Worm (Caenorhabditis elegans) whole organism, early embryonic: Measurements from ENCODE around the gene figl-1.

Experiments used
- B0310.2 ChIP-seq: sonication (generic microtip); optimal IDR thresholded peaks from 2 replicates; lab custom pipeline; 2016; ENCODE audit warnings: mild to moderate bottlenecking, missing genetic modification characterization, missing compliant biosample characterization
- aly-1 ChIP-seq: sonication (generic microtip); optimal IDR thresholded peaks from 2 replicates; lab custom pipeline; 2016; ENCODE audit warnings: missing genetic modification characterization, missing compliant biosample characterization
- ama-1 ChIP-seq: fragments of 150-350 bp; optimal IDR thresholded peaks from 2 replicates; lab custom pipeline; 2014
- ceh-13 ChIP-seq: fragments of 200-800 bp; sonication (Bioruptor generic); optimal IDR thresholded peaks from 2 replicates; lab custom pipeline; 2018; ENCODE audit warnings: mild to moderate bottlenecking, missing genetic modification characterization, missing compliant biosample characterization
- ceh-36 ChIP-seq: sonication (generic microtip); optimal IDR thresholded peaks from 2 replicates; lab custom pipeline; 2016; ENCODE audit warnings: missing genetic modification characterization, inconsistent platforms, missing compliant biosample characterization
- ets-7 ChIP-seq: sonication (generic microtip); optimal IDR thresholded peaks from 2 replicates; lab custom pipeline; 2016; ENCODE audit warnings: missing genotype, missing genetic modification characterization, missing compliant biosample characterization
- flt-1 ChIP-seq: fragments of 200-800 bp; sonication (Bioruptor generic); IDR thresholded peaks from 2 replicates; pipeline ENCODE4 v1.3.6; 2022; ENCODE audit warnings: missing genetic modification characterization, missing compliant biosample characterization
- hmbx-1 ChIP-seq: sonication (generic microtip); optimal IDR thresholded peaks from 2 replicates; lab custom pipeline; 2016; ENCODE audit warnings: mild to moderate bottlenecking, missing genetic modification characterization, missing compliant biosample characterization
- hmg-4 ChIP-seq: fragments of 200-800 bp; sonication (Bioruptor generic); optimal IDR thresholded peaks from 2 replicates; lab custom pipeline; 2018; ENCODE audit warnings: mild to moderate bottlenecking, missing genetic modification characterization, missing compliant biosample characterization
- hnd-1 ChIP-seq: sonication (generic microtip); optimal IDR thresholded peaks from 2 replicates; lab custom pipeline; 2016; ENCODE audit warnings: missing genetic modification characterization, missing compliant biosample characterization
- pes-1 ChIP-seq: fragments of 200-800 bp; sonication (Bioruptor generic); IDR thresholded peaks from 2 replicates; pipeline ENCODE4 v1.3.6; 2022; ENCODE audit warnings: missing genetic modification reagents, missing genetic modification characterization, missing compliant biosample characterization
- scrt-1 ChIP-seq: fragments of 200-800 bp; sonication (Bioruptor generic); IDR thresholded peaks from 2 replicates; pipeline ENCODE4 v1.3.6; 2022; ENCODE audit warnings: missing genetic modification characterization, missing compliant biosample characterization
- tbx-37 ChIP-seq: fragments of 200-800 bp; sonication (Bioruptor generic); conservative IDR thresholded peaks from 2 replicates; pipeline ENCODE4 v1.3.6; 2022; ENCODE audit warnings: missing genetic modification reagents, missing genetic modification characterization, missing compliant biosample characterization

DNA sequence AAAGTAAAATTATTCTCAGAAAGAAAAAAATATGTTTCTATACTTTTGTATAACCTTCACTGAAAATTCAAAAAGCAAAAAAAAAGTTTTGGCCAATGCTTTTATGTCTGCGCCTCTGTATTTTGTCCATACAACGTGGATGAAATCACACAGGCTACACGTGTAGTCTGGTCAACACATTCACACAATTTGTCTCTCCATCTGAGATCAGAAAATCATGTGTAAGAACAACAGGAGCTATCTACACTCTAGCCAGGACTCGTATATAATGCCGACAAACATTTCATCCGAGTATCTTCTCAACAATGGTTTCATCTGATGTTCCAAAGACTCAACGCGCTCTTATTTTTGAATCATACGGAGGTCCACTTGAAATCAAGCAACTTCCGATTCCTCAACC is 19.0 kb downstream of the figl-1 start, which contains the start of gene D2063.1:
- TF ChIP-seq ceh-36 (no peak), ets-7 (tag; lab: Kevin White, UChicago) (no peak), ama-1 (no peak), aly-1 (tag; lab: Kevin White, UChicago) (no peak), hmbx-1 (tag; lab: Kevin White, UChicago) (no peak), hmg-4 (GFP tag; lab: Kevin White, UChicago) (no peak), flt-1 (GFP tag; lab: Robert Waterston, UW) (no peak), hnd-1 (tag; lab: Kevin White, UChicago) (no peak), B0310.2 (tag; lab: Kevin White, UChicago) (no peak), scrt-1 (GFP tag; lab: Robert Waterston, UW) (no peak), ceh-13 (GFP tag; lab: Kevin White, UChicago) (no peak), tbx-37 (GFP tag; lab: Robert Waterston, UW) (no peak), pes-1 (GFP tag; lab: Robert Waterston, UW) (no peak)
